Worm (Caenorhabditis elegans) whole organism, young adult: Measurements from ENCODE around the gene ZK402.1.

Source experiments
- C06A6.2 ChIP-seq: fragments of 200-800 bp; sonication (Bioruptor generic); conservative IDR thresholded peaks from 2 replicates; pipeline ENCODE4 v1.3.6; 2022; ENCODE audit warnings: missing genetic modification characterization, missing compliant biosample characterization
- F37B4.10 ChIP-seq: fragments of 200-800 bp; sonication (Bioruptor generic); IDR thresholded peaks from 2 replicates; pipeline ENCODE4 v1.3.6; 2022; ENCODE audit warnings: missing genetic modification characterization, missing compliant biosample characterization
- F52B5.7 ChIP-seq: sonication (generic microtip); optimal IDR thresholded peaks from 2 replicates; lab custom pipeline; 2016; ENCODE audit warnings: mild to moderate bottlenecking, missing genetic modification characterization, missing compliant biosample characterization
- F57C9.4 ChIP-seq: sonication (generic microtip); optimal IDR thresholded peaks from 2 replicates; lab custom pipeline; 2017; ENCODE audit warnings: mild to moderate bottlenecking, missing genetic modification characterization, missing compliant biosample characterization
- K11D2.4 ChIP-seq: fragments of 200-800 bp; sonication (Bioruptor generic); IDR thresholded peaks from 2 replicates; pipeline ENCODE4 v1.3.6; 2022; ENCODE audit warnings: missing genetic modification reagents, missing genetic modification characterization, missing compliant biosample characterization
- T07F8.4 ChIP-seq: sonication (generic microtip); optimal IDR thresholded peaks from 2 replicates; lab custom pipeline; 2016; ENCODE audit warnings: mild to moderate bottlenecking, missing genetic modification characterization, moderate library complexity, missing compliant biosample characterization
- Y53F4B.3 ChIP-seq: fragments of 200-800 bp; sonication (Bioruptor generic); IDR thresholded peaks from 2 replicates; pipeline ENCODE4 v1.3.6; 2022; ENCODE audit warnings: missing genetic modification reagents, missing genetic modification characterization, missing compliant biosample characterization
- Y79H2A.3 ChIP-seq: fragments of 200-800 bp; sonication (Bioruptor generic); conservative IDR thresholded peaks from 2 replicates; pipeline ENCODE4 v1.3.6; 2022; ENCODE audit warnings: missing genetic modification reagents, missing genetic modification characterization, missing compliant biosample characterization
- aptf-2 ChIP-seq: fragments of 200-800 bp; sonication (Bioruptor generic); conservative IDR thresholded peaks from 2 replicates; pipeline ENCODE4 v1.3.6; 2022; ENCODE audit warnings: missing genetic modification reagents, missing genetic modification characterization, missing compliant biosample characterization
- aptf-3 ChIP-seq: fragments of 200-800 bp; sonication (Bioruptor generic); IDR thresholded peaks from 2 replicates; pipeline ENCODE4 v1.3.6; 2022; ENCODE audit warnings: missing genetic modification characterization, missing compliant biosample characterization
- bed-2 ChIP-seq: fragments of 200-800 bp; sonication (Bioruptor generic); IDR thresholded peaks from 2 replicates; pipeline ENCODE4 v1.3.6; 2022; ENCODE audit warnings: missing genetic modification reagents, missing genetic modification characterization, missing compliant biosample characterization
- ccch-3 ChIP-seq: fragments of 200-800 bp; sonication (Bioruptor generic); optimal IDR thresholded peaks from 2 replicates; lab custom pipeline; 2018; ENCODE audit warnings: mild to moderate bottlenecking, missing genetic modification characterization, missing compliant biosample characterization
- cebp-1 ChIP-seq, 2 experiments: fragments of 200-800 bp in 1 of 2; sonication (Bioruptor generic) in 1 of 2; sonication (generic microtip) in 1 of 2; IDR thresholded peaks in 1 of 2; optimal IDR thresholded peaks in 1 of 2; 2 replicates each; pipeline versions ENCODE4 v1.3.6 to Lab custom; 2017 to 2022; ENCODE audit warnings: missing compliant biosample characterization in 2 of 2, missing genetic modification characterization in 2 of 2, mild to moderate bottlenecking in 1 of 2, missing genetic modification reagents in 1 of 2, moderate library complexity in 1 of 2
- ceh-79 ChIP-seq: sonication (generic microtip); optimal IDR thresholded peaks from 2 replicates; lab custom pipeline; 2017; ENCODE audit warnings: mild to moderate bottlenecking, missing genetic modification characterization, missing compliant biosample characterization
- dox-1 ChIP-seq: fragments of 200-800 bp; sonication (Bioruptor generic); IDR thresholded peaks from 2 replicates; pipeline ENCODE4 v1.3.6; 2022; ENCODE audit warnings: missing genetic modification reagents, missing genetic modification characterization, missing compliant biosample characterization
- dpff-1 ChIP-seq: sonication (generic microtip); optimal IDR thresholded peaks from 2 replicates; lab custom pipeline; 2017; ENCODE audit warnings: mild to moderate bottlenecking, missing genetic modification characterization, missing compliant biosample characterization
- dpl-1 ChIP-seq: fragments of 150-350 bp; optimal IDR thresholded peaks from 2 replicates; lab custom pipeline; 2014; ENCODE audit warnings: missing biosample characterization, missing genetic modification reagents, missing genetic modification characterization
- egrh-3 ChIP-seq: fragments of 200-800 bp; sonication (Bioruptor generic); IDR thresholded peaks from 2 replicates; pipeline ENCODE4 v1.3.6; 2022; ENCODE audit warnings: missing genetic modification reagents, missing genetic modification characterization, missing compliant biosample characterization
- ekl-4 ChIP-seq: fragments of 200-800 bp; sonication (Bioruptor generic); IDR thresholded peaks from 2 replicates; pipeline ENCODE4 v1.3.6; 2022; ENCODE audit warnings: missing genetic modification reagents, missing genetic modification characterization, missing compliant biosample characterization
- hlh-12 ChIP-seq: sonication (generic microtip); optimal IDR thresholded peaks from 2 replicates; lab custom pipeline; 2016; ENCODE audit warnings: missing genetic modification characterization, missing compliant biosample characterization
- hmg-1.2 ChIP-seq: fragments of 200-800 bp; sonication (Bioruptor generic); IDR thresholded peaks from 2 replicates; pipeline ENCODE4 v1.3.6; 2022; ENCODE audit warnings: missing genetic modification reagents, missing genetic modification characterization, missing compliant biosample characterization
- hmg-20 ChIP-seq: fragments of 200-800 bp; sonication (Bioruptor generic); IDR thresholded peaks from 2 replicates; pipeline ENCODE4 v1.3.6; 2022; ENCODE audit warnings: missing genetic modification reagents, missing genetic modification characterization, missing compliant biosample characterization
- lag-1 ChIP-seq: fragments of 200-800 bp; sonication (Bioruptor generic); IDR thresholded peaks from 2 replicates; pipeline ENCODE4 v1.3.6; 2022; ENCODE audit warnings: missing genetic modification reagents, missing genetic modification characterization, missing compliant biosample characterization
- lin-35 ChIP-seq, 3 experiments: fragments of 150-350 bp in 2 of 3; sonication (generic microtip) in 1 of 3; optimal IDR thresholded peaks; 2 replicates each; lab custom pipeline; 2014 to 2018; ENCODE audit warnings: missing biosample characterization in 3 of 3, missing genetic modification characterization in 3 of 3, missing genetic modification reagents in 3 of 3
- lin-40 ChIP-seq: sonication (generic microtip); optimal IDR thresholded peaks from 2 replicates; lab custom pipeline; 2016; ENCODE audit warnings: missing genetic modification characterization, mild to moderate bottlenecking, missing compliant biosample characterization, missing genotype, missing genetic modification reagents
- mes-4 ChIP-seq: sonication (generic microtip); optimal IDR thresholded peaks from 2 replicates; lab custom pipeline; 2016; ENCODE audit warnings: missing genotype, missing genetic modification characterization, missing compliant biosample characterization
- mxl-1 ChIP-seq: sonication (generic microtip); optimal IDR thresholded peaks from 2 replicates; lab custom pipeline; 2016; ENCODE audit warnings: missing genetic modification characterization, missing compliant biosample characterization
- nfya-2 ChIP-seq: fragments of 200-800 bp; sonication (Bioruptor generic); IDR thresholded peaks from 2 replicates; pipeline ENCODE4 v1.3.6; 2022; ENCODE audit warnings: missing genetic modification reagents, missing genetic modification characterization, missing compliant biosample characterization
- pha-4 ChIP-seq: fragments of 150-350 bp; sonication (generic microtip); optimal IDR thresholded peaks from 2 replicates; lab custom pipeline; 2014; ENCODE audit warnings: missing biosample characterization, missing genetic modification reagents, missing genetic modification characterization
- rec-8 ChIP-seq, 2 experiments: sonication (generic microtip); optimal IDR thresholded peaks; 2 replicates each; lab custom pipeline; 2016; ENCODE audit warnings: mild to moderate bottlenecking in 2 of 2, missing genetic modification characterization in 2 of 2, missing genetic modification reagents in 2 of 2, missing genotype in 2 of 2, missing biosample characterization in 1 of 2, missing compliant biosample characterization in 1 of 2, moderate library complexity in 1 of 2
- unc-130 ChIP-seq: sonication (generic microtip); optimal IDR thresholded peaks from 2 replicates; lab custom pipeline; 2016; ENCODE audit warnings: missing genetic modification reagents, missing genetic modification characterization, missing compliant biosample characterization
- unc-62 ChIP-seq: fragments of 150-350 bp; optimal IDR thresholded peaks from 2 replicates; lab custom pipeline; 2014; ENCODE audit warnings: missing biosample characterization, missing genetic modification reagents, missing genetic modification characterization
- zfh-2 ChIP-seq: fragments of 200-800 bp; sonication (Bioruptor generic); conservative IDR thresholded peaks from 2 replicates; pipeline ENCODE4 v1.3.6; 2022; ENCODE audit warnings: missing genetic modification reagents, missing genetic modification characterization, missing compliant biosample characterization
- ztf-22 ChIP-seq: fragments of 200-800 bp; sonication (Bioruptor generic); optimal IDR thresholded peaks from 2 replicates; lab custom pipeline; 2018; ENCODE audit warnings: mild to moderate bottlenecking, missing genetic modification characterization, moderate library complexity, missing compliant biosample characterization
- ztf-26 ChIP-seq: sonication (generic microtip); optimal IDR thresholded peaks from 2 replicates; lab custom pipeline; 2017; ENCODE audit warnings: missing genetic modification characterization, missing compliant biosample characterization
- ztf-3 ChIP-seq: fragments of 200-800 bp; sonication (Bioruptor generic); optimal IDR thresholded peaks from 2 replicates; lab custom pipeline; 2018; ENCODE audit warnings: mild to moderate bottlenecking, missing genetic modification characterization, missing compliant biosample characterization

ZK402.1 gene

DNA sequence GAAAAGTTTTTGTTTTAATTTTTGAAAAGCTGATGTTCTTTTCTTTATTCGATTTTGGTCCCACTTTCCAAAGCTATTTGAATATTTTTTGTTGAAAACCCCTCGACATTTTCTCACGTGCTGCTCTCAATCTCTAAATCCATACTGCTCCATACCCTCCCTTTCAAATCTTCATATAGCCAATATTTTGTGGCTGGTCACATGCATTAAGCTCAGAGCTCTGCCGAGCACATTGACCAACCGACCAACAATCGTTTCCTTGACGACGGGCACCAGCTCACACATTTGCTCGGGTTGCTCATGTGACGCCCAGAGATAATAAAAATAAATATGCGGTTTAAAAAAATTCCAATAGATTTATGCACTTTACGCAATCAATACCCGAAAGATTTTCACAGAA lies 34.9 kb downstream of the ZK402.1 start:
- TF ChIP-seq ekl-4 (GFP tag; lab: Robert Waterston, UW) (no peak), ztf-22 (no peak), hmg-20 (GFP tag; lab: Robert Waterston, UW) (no peak), dpl-1 (no peak), lin-35 (GFP tag; optimal IDR thresholded peaks at IDR 0.05; lab: Kevin White, UChicago) (peak in 1 of 3 experiments; percentile 25), cebp-1 (GFP tag; IDR thresholded peaks at IDR 0.05; lab: Robert Waterston, UW) (no peak), cebp-1 (tag; optimal IDR thresholded peaks at IDR 0.05; lab: Kevin White, UChicago) (peak; percentile 24), aptf-2 (GFP tag; lab: Robert Waterston, UW) (no peak), dox-1 (GFP tag; lab: Robert Waterston, UW) (0 out of 2 replicates have a peak, but pooled peaks have one; percentile 8)

DNA sequence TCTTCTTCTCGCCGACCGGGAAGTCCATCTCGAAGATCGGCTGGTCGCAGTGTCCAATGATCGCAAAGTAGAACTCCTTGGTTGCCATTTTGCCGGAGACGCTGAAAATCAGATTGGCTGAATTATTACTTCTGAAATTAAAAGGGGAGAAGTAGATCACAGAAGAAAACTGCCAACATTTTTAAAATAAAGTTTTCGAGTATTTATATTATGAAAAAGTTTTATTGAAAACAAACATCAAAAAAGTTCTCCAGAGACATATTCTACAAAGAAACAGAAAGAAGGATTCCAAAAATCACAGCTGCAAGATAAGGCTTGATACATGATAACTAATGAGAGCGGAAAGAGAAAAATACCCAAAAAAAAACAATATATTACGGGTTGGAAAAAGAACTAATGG lies 36.1 kb downstream of the ZK402.1 start, which contains the start of gene sedl-1:
sedl-1 (minus strand) TSS at position 101 of the 400 bp plus-strand sequence.
- TF ChIP-seq pha-4 (tag; lab: Kevin White, UChicago) (no peak), K11D2.4 (GFP tag; lab: Robert Waterston, UW) (no peak), F52B5.7 (tag; lab: Kevin White, UChicago) (no peak), F37B4.10 (no peak), T07F8.4 (tag; lab: Kevin White, UChicago) (no peak), lag-1 (GFP tag; lab: Robert Waterston, UW) (no peak), aptf-3 (GFP tag; lab: Robert Waterston, UW) (no peak), ceh-79 (no peak), ccch-3 (no peak), F57C9.4 (no peak), ztf-26 (tag; lab: Kevin White, UChicago) (no peak), Y79H2A.3 (GFP tag; lab: Robert Waterston, UW) (no peak), C06A6.2 (GFP tag; lab: Robert Waterston, UW) (no peak), dpff-1 (tag; lab: Kevin White, UChicago) (no peak)

DNA sequence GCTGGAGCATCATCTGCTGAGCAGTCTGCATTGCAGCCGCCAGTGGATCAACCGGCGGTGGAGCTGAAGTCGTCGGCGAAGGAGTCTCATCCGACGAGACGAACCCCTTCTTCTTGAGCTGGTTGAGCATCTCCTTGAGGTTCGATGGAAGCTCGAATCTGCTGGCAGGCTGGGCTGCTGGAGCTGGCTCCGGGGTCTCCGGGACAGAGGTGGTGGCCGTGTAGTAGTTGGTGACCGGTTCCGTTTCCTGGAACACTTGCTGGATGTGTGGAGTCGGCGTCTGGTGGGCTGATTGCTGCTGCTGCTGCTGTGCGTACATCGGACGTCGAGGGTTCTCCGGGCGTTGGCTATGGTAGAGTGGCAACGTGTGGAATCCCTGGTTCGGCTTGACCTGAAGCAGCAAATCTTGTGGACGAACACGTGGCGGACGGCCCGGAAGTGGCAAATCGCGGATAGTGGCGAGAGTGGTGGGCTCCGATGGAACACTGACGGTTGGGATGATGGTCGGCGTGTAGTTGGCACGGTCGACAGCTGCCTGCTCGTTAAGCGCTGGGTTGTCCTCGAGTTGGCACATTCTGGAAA lies 37.6 kb downstream of the ZK402.1 start:
- TF ChIP-seq Y53F4B.3 (GFP tag; lab: Robert Waterston, UW) (no peak), ztf-3 (GFP tag; lab: Kevin White, UChicago) (no peak), egrh-3 (peak; percentile 79; the same call in 1 of the 2 replicates), zfh-2 (GFP tag; lab: Robert Waterston, UW) (peak; percentile 79), mxl-1 (no peak), nfya-2 (GFP tag; lab: Robert Waterston, UW) (no peak)

- TF ChIP-seq bed-2 = no peak
- TF ChIP-seq rec-8 (tag; optimal IDR thresholded peaks at IDR 0.05; lab: Kevin White, UChicago) = no peak
- no peak for TF ChIP-seq unc-130 (GFP tag; lab: Kevin White, UChicago)
- peak in 1 of 3 experiments; percentile 53 for TF ChIP-seq lin-35 (GFP tag; optimal IDR thresholded peaks at IDR 0.05; lab: Kevin White, UChicago)
- TF ChIP-seq lin-40 (tag; lab: Kevin White, UChicago) = peak; percentile 41
- 0 out of 2 replicates have a peak, but pooled peaks have one; percentile 9 for TF ChIP-seq hmg-1.2 (GFP tag; lab: Robert Waterston, UW)
- TF ChIP-seq mes-4 (tag; lab: Kevin White, UChicago) = no peak
- TF ChIP-seq lag-1 (GFP tag; lab: Robert Waterston, UW) = no peak
- TF ChIP-seq unc-62 (GFP tag; lab: Kevin White, UChicago) = no peak
- TF ChIP-seq hlh-12 = no peak
Observed at ce11 chrX:1443556-1444243, 39.6 kb downstream of the ZK402.1 start.
